Fruit fly (Drosophila melanogaster) whole organism, adult: Measurements from ENCODE around the gene CG14657.

ENCODE experiments used
- CG33017 ChIP-seq: fragments of 200-800 bp; sonication (Bioruptor generic); optimal IDR thresholded peaks from 2 replicates; lab custom pipeline; 2018; ENCODE audit warnings: missing biosample characterization, mild to moderate bottlenecking, missing genetic modification characterization, moderate library complexity
- CG5204 ChIP-seq: fragments of 200-800 bp; sonication (Bioruptor generic); optimal IDR thresholded peaks from 2 replicates; lab custom pipeline; 2016; ENCODE audit warnings: missing biosample characterization, missing genetic modification characterization
- CG7045 ChIP-seq: fragments of 200-800 bp; sonication (Bioruptor generic); optimal IDR thresholded peaks from 2 replicates; lab custom pipeline; 2017; ENCODE audit warnings: missing biosample characterization, mild to moderate bottlenecking, missing genetic modification characterization
- CG7101 ChIP-seq: fragments of 200-800 bp; sonication (Bioruptor generic); optimal IDR thresholded peaks from 2 replicates; lab custom pipeline; 2018; ENCODE audit warnings: missing biosample characterization, mild to moderate bottlenecking, missing genetic modification characterization, moderate library complexity
- cnc ChIP-seq, 2 experiments: fragments of >200 bp; optimal IDR thresholded peaks; 2 replicates each; lab custom pipeline; 2017
- kay ChIP-seq: fragments of 200-800 bp; sonication (Bioruptor generic); peaks from one replicate; lab custom pipeline; 2016; ENCODE audit warnings: missing biosample characterization, missing genetic modification characterization, borderline replicate concordance
- pad ChIP-seq: fragments of 200-800 bp; sonication (Bioruptor generic); optimal IDR thresholded peaks from 3 replicates; lab custom pipeline; 2017; ENCODE audit warnings: missing biosample characterization, missing genetic modification characterization, mild to moderate bottlenecking, moderate library complexity, missing genetic modification reagents

- TF ChIP-seq CG7045 (GFP tag; lab: Kevin White, UChicago) (no peak), kay (GFP tag; lab: Kevin White, UChicago) (no peak), CG5204 (GFP tag; lab: Kevin White, UChicago) (no peak), CG7101 (tag; lab: Kevin White, UChicago) (no peak), CG33017 (no peak), cnc (optimal IDR thresholded peaks at IDR 0.05; lab: Kevin White, UChicago) (no peak), pad (GFP tag; lab: Kevin White, UChicago) (no peak)
These were observed 36.6 kb downstream of the CG14657 start, which contains the start of gene Ccdc39 for dm6 chr3R:4784622-4785021.
